Worm (Caenorhabditis elegans) whole organism, L4/young adult: ENCODE results near the gene F55F1.2.

Source experiments
- W03F9.2 ChIP-seq: fragments of 150-350 bp; optimal IDR thresholded peaks from 2 replicates; lab custom pipeline; 2014; ENCODE audit warnings: missing biosample characterization, missing genetic modification characterization
- dao-5 ChIP-seq: sonication (generic microtip); optimal IDR thresholded peaks from 2 replicates; lab custom pipeline; 2016; ENCODE audit warnings: missing genotype, missing genetic modification characterization, moderate library complexity, missing compliant biosample characterization

DNA sequence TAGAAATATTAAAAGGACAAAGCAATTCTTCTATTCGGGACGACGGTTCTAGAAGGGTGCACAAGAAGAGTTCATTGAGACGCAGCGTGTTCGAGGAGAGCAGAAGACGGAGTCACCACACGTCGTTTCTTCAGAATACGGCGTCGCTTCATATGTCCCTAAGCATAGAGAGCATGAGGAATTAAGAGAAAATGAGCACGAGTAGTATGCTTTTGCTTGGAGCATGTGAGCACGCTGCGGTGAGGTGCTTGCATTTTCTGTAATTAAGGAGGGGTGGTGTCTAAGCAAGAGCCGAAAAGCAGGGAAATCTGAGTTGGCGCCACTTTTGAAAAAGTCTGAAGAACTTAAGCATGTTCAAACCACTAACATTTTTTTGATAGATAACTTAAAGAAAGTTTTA is 37.5 kb upstream of the F55F1.2 start, which contains the start of gene C14A11.5:
- TF ChIP-seq W03F9.2 (no peak), dao-5 (tag; lab: Kevin White, UChicago) (no peak)
